Worm (Caenorhabditis elegans) whole organism, L4/young adult: ENCODE results near the gene F26F2.7.

ENCODE experiments used
- W03F9.2 ChIP-seq: fragments of 150-350 bp; optimal IDR thresholded peaks from 2 replicates; lab custom pipeline; 2014; ENCODE audit warnings: missing biosample characterization, missing genetic modification characterization
- him-1 ChIP-seq: sonication (generic microtip); optimal IDR thresholded peaks from 2 replicates; lab custom pipeline; 2016; ENCODE audit warnings: missing genotype, missing genetic modification reagents, missing genetic modification characterization, missing compliant biosample characterization

DNA sequence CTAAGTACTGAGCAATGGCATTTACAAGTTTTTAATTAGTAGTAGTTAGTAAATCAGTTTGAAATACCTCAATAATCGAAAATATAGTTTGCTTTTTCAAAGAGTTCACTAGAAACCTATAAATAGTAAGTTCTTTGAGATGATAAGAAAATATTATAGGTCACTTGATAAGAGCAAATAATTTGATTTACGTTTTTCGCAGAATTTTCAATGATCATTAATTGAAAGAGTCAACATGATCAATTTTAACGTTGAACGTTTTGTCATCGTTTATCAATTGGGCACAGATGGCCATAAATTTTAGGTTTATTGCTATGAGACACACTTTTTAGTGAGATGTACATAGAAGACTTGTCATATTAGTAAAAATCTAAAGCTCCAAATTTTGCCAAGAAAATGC is 35.0 kb upstream of the F26F2.7 start:
- TF ChIP-seq W03F9.2 (tag; lab: Kevin White, UChicago) (no peak), him-1 (tag; lab: Kevin White, UChicago) (no peak)
